Fruit fly (Drosophila melanogaster) whole organism, pupa: Measurements from ENCODE around the gene CG6051.

Source experiments
- CG12605 ChIP-seq: fragments of 200-800 bp; sonication (Bioruptor generic); IDR thresholded peaks from 2 replicates; pipeline ENCODE4 v1.3.6; 2022; ENCODE audit warnings: missing biosample characterization, missing genetic modification characterization
- CG13204 ChIP-seq: fragments of 200-800 bp; sonication (Bioruptor generic); optimal IDR thresholded peaks from 2 replicates; lab custom pipeline; 2018; ENCODE audit warnings: missing biosample characterization, mild to moderate bottlenecking, missing genetic modification characterization, moderate library complexity
- CG15710 ChIP-seq: fragments of 200-800 bp; sonication (Bioruptor generic); optimal IDR thresholded peaks from 2 replicates; lab custom pipeline; 2018; ENCODE audit warnings: missing biosample characterization, mild to moderate bottlenecking, missing genetic modification characterization, moderate library complexity
- CG17806 ChIP-seq: fragments of 200-800 bp; sonication (Bioruptor generic); optimal IDR thresholded peaks from 2 replicates; lab custom pipeline; 2018; ENCODE audit warnings: missing biosample characterization, mild to moderate bottlenecking, missing genetic modification characterization, moderate library complexity
- CG34367 ChIP-seq: fragments of 200-800 bp; sonication (Bioruptor generic); optimal IDR thresholded peaks from 2 replicates; lab custom pipeline; 2018; ENCODE audit warnings: missing biosample characterization, mild to moderate bottlenecking, missing genetic modification characterization
- CG4496 ChIP-seq: fragments of 200-800 bp; sonication (Bioruptor generic); IDR thresholded peaks from 3 replicates; pipeline ENCODE4 v1.3.6; 2022; ENCODE audit warnings: missing biosample characterization, missing genetic modification characterization
- CG8159 ChIP-seq: fragments of 200-800 bp; sonication (Bioruptor generic); optimal IDR thresholded peaks from 3 replicates; lab custom pipeline; 2018; ENCODE audit warnings: missing biosample characterization, mild to moderate bottlenecking, missing genetic modification characterization, moderate library complexity
- Pif1B ChIP-seq: fragments of 200-800 bp; sonication (Bioruptor generic); optimal IDR thresholded peaks from 3 replicates; lab custom pipeline; 2016; ENCODE audit warnings: missing biosample characterization, missing genetic modification characterization
- Snoo ChIP-seq: fragments of 200-800 bp; sonication (Bioruptor generic); optimal IDR thresholded peaks from 3 replicates; lab custom pipeline; 2017; ENCODE audit warnings: missing biosample characterization, mild to moderate bottlenecking, missing genetic modification characterization, inconsistent platforms
- rn ChIP-seq: fragments of 200-800 bp; sonication (Bioruptor generic); IDR thresholded peaks from 2 replicates; pipeline ENCODE4 v1.3.6; 2022; ENCODE audit warnings: missing biosample characterization, missing genetic modification characterization

- no peak for TF ChIP-seq CG13204 (GFP tag; lab: Kevin White, UChicago)
- no peak for TF ChIP-seq CG34367
- TF ChIP-seq CG4496 (GFP tag; lab: Robert Waterston, UW) = no peak
- no peak for TF ChIP-seq Pif1B
- no peak for TF ChIP-seq Snoo (tag; lab: Kevin White, UChicago)
- TF ChIP-seq CG8159 (tag; lab: Kevin White, UChicago) = no peak
- TF ChIP-seq CG12605 (GFP tag; lab: Robert Waterston, UW) = no peak
- no peak for TF ChIP-seq CG17806 (tag; lab: Kevin White, UChicago)
- TF ChIP-seq rn (GFP tag; lab: Robert Waterston, UW) = no peak
- no peak for TF ChIP-seq CG15710 (tag; lab: Kevin White, UChicago)
Measured at dm6 chr3R:27128723-27129122, 22.1 kb downstream of the CG6051 start.
